Fruit fly (Drosophila melanogaster): Measurements from ENCODE around the gene CG6149.

CG6149 gene

DNA sequence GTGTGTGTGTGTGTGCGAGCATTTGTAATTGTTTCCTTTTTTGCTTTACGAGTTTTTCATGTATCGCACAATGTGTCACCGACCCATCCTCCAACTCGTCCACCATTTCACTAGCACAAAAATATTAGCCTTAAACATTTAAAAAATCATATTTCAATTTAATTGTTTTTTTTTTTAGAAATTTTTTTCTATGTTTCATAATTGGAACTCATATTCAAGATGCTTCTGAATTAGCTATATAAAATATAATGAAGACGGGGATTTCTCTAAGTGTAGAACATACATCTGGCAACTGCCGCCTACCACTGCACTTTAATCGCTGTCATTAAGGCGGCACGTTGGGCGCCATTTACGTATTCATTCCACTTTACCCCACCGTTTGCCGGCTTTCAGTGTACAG lies 4.3 kb upstream of the CG6149 start (continued):
- TF ChIP-seq topi (GFP tag; optimal IDR thresholded peaks at IDR 0.05) (peak; percentile 33), Hr4 (GFP tag; optimal IDR thresholded peaks at IDR 0.05) (peak; percentile 12), vri (GFP tag; optimal IDR thresholded peaks at IDR 0.05) (no peak), CG8319 (GFP tag; optimal IDR thresholded peaks at IDR 0.05) (peak; percentile 23), CG10669 (GFP tag; optimal IDR thresholded peaks at IDR 0.05) (peak; percentile 44), CG8632 (GFP tag; optimal IDR thresholded peaks at IDR 0.05) (peak; percentile 7), OdsH (GFP tag; optimal IDR thresholded peaks at IDR 0.05) (no peak), Ets96B (tag; optimal IDR thresholded peaks at IDR 0.05) (peak; percentile 59), CG11294 (GFP tag; IDR thresholded peaks at IDR 0.05) (no peak), achi (GFP tag; optimal IDR thresholded peaks at IDR 0.05) (peak; percentile 33), Sox14 (GFP tag; optimal IDR thresholded peaks at IDR 0.05) (peak; percentile 21), Eip93F (GFP tag; optimal IDR thresholded peaks at IDR 0.05) (no peak), CG4318 (GFP tag; optimal IDR thresholded peaks at IDR 0.05) (no peak), pdm3 (GFP tag; optimal IDR thresholded peaks at IDR 0.05) (peak; percentile 18), CG10631 (GFP tag; optimal IDR thresholded peaks at IDR 0.05) (peak; percentile 20), Eip78C (GFP tag) (peak; percentile 81), CG34406 (GFP tag; optimal IDR thresholded peaks at IDR 0.05) (peak; percentile 21), spab (GFP tag; optimal IDR thresholded peaks at IDR 0.05) (peak; percentile 17), CG6808 (GFP tag; optimal IDR thresholded peaks at IDR 0.05) (peak; percentile 22), Smox (GFP tag; optimal IDR thresholded peaks at IDR 0.05) (no peak), Ets21C (GFP tag; optimal IDR thresholded peaks at IDR 0.05) (no peak), CG11762 (GFP tag; optimal IDR thresholded peaks at IDR 0.05; ENCODE audit: insufficient read depth) (no peak), CG7368 (GFP tag; optimal IDR thresholded peaks at IDR 0.05) (peak; percentile 2), fkh (GFP tag; optimal IDR thresholded peaks at IDR 0.05) (no peak), CG6854 (GFP tag; optimal IDR thresholded peaks at IDR 0.05) (no peak), esn (GFP tag; optimal IDR thresholded peaks at IDR 0.05) (peak; percentile 19), svp (GFP tag) (peak; percentile 68), Sox15 (GFP tag; optimal IDR thresholded peaks at IDR 0.05) (no peak), CG9139 (GFP tag; optimal IDR thresholded peaks at IDR 0.05) (no peak), eg (GFP tag; IDR thresholded peaks at IDR 0.05) (peak; percentile 57; the same call in 1 of the 3 replicates), Lpt (GFP tag; optimal IDR thresholded peaks at IDR 0.05) (no peak), CG32006 (GFP tag; optimal IDR thresholded peaks at IDR 0.05) (peak; percentile 40), CG6276 (GFP tag; optimal IDR thresholded peaks at IDR 0.05) (no peak), Hr38 (GFP tag; optimal IDR thresholded peaks at IDR 0.05) (no peak)

DNA sequence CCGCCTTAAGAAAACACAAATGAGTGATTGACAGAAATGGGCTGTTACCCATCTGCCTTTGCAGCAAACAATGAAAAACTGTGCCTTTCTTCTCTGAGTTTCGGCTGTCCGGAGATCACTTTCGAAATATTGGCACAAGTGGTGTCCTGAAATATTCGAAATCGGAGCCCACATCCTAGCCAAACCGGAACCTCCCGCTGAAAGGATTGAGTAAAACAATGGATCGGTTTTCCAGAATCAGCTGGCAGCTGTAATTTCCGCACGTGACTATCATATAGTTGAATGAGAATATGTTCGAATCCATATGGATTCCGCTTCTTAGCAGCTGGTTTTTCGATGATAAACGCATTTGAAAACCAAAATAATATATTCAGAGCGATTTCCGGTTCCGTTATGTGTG lies 1.2 kb downstream of the CG6149 start:
- TF ChIP-seq acj6 (GFP tag; optimal IDR thresholded peaks at IDR 0.05) (no peak), OdsH (GFP tag; optimal IDR thresholded peaks at IDR 0.05) (no peak)

DNA sequence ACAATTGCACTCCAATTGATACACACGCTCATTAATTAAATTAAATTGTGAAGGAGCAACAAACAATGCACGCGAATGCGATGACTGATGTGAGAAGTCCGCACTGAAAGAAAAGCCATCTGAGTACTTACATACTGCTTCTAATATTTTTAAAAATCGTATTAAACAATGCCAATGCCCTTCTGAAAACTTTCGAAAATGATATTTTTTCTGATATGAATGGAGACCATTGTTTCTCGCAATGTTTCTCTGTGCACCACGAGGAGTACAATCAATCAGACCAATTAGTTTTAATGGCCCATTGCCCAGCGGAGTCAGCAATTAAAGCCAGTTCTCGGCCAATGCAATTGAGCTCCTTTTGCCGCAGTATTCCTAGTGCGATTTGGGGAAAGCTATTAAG lies 2.1 kb downstream of the CG6149 start:
- peak; percentile 36 for TF ChIP-seq CG3032 (tag; optimal IDR thresholded peaks at IDR 0.05)
- no peak for TF ChIP-seq OdsH (GFP tag; optimal IDR thresholded peaks at IDR 0.05)
- peak; percentile 16; the same call in 1 of the 2 replicates for TF ChIP-seq CG15336 (GFP tag; IDR thresholded peaks at IDR 0.05)
- TF ChIP-seq CG3919 (GFP tag; optimal IDR thresholded peaks at IDR 0.05), result peak; percentile 49
- peak; percentile 25 for TF ChIP-seq CG10631 (GFP tag; optimal IDR thresholded peaks at IDR 0.05)
- TF ChIP-seq cyc (GFP tag; optimal IDR thresholded peaks at IDR 0.05), result peak; percentile 42
- TF ChIP-seq CG9139 (GFP tag; optimal IDR thresholded peaks at IDR 0.05), result no peak
- no peak for TF ChIP-seq pdm3 (GFP tag; optimal IDR thresholded peaks at IDR 0.05)
- peak; percentile 16 for TF ChIP-seq CG8319 (GFP tag; optimal IDR thresholded peaks at IDR 0.05)
- TF ChIP-seq CG11762 (GFP tag; optimal IDR thresholded peaks at IDR 0.05; ENCODE audit: insufficient read depth), result no peak
- TF ChIP-seq Hr39 (GFP tag; optimal IDR thresholded peaks at IDR 0.05), result peak; percentile 14
- TF ChIP-seq esn (GFP tag; optimal IDR thresholded peaks at IDR 0.05), result peak; percentile 40
- peak; percentile 83 for TF ChIP-seq Eip78C (GFP tag)
- peak; percentile 3 for TF ChIP-seq Met (GFP tag; optimal IDR thresholded peaks at IDR 0.05)
- TF ChIP-seq CG7368 (GFP tag; optimal IDR thresholded peaks at IDR 0.05), result peak; percentile 19
- TF ChIP-seq CG6276 (GFP tag; optimal IDR thresholded peaks at IDR 0.05), result no peak
- TF ChIP-seq Eip75B (GFP tag; optimal IDR thresholded peaks at IDR 0.05), result peak; percentile 60
- TF ChIP-seq Eip93F (GFP tag; optimal IDR thresholded peaks at IDR 0.05), result no peak
- peak; percentile 1 for TF ChIP-seq acj6 (GFP tag; optimal IDR thresholded peaks at IDR 0.05)
- no peak for TF ChIP-seq Ets21C (GFP tag; optimal IDR thresholded peaks at IDR 0.05)
- TF ChIP-seq eg (GFP tag; IDR thresholded peaks at IDR 0.05), result 0 out of 3 replicates have a peak, but pooled peaks have one; percentile 38
- TF ChIP-seq CG10669 (GFP tag; optimal IDR thresholded peaks at IDR 0.05), result peak; percentile 45
- peak; percentile 27 for TF ChIP-seq CG6808 (GFP tag; optimal IDR thresholded peaks at IDR 0.05)
- TF ChIP-seq CG6163 (GFP tag; IDR thresholded peaks at IDR 0.05), result peak; percentile 61; the same call in 1 of the 3 replicates
- TF ChIP-seq CG8632 (GFP tag; optimal IDR thresholded peaks at IDR 0.05), result no peak
- no peak for TF ChIP-seq dac (GFP tag; optimal IDR thresholded peaks at IDR 0.05)
- no peak for TF ChIP-seq Sox102F (GFP tag; optimal IDR thresholded peaks at IDR 0.05)
- peak; percentile 75 for TF ChIP-seq svp (GFP tag)
- no peak for TF ChIP-seq CG6854 (GFP tag; optimal IDR thresholded peaks at IDR 0.05)
- peak; percentile 11 for TF ChIP-seq dsx (GFP tag; optimal IDR thresholded peaks at IDR 0.05; ENCODE audit: poor library complexity, severe bottlenecking)

All from whole organism, prepupa.